Fruit fly (Drosophila melanogaster) whole organism, embryonic: ENCODE data around the gene Pisd.

Source experiments
- ATbp ChIP-seq: fragments of 200-800 bp; sonication (Bioruptor generic); optimal IDR thresholded peaks from 2 replicates; lab custom pipeline; 2017; ENCODE audit warnings: missing biosample characterization, mild to moderate bottlenecking, missing genetic modification characterization, missing genetic modification reagents
- Ada2b ChIP-seq: fragments of 200-800 bp; sonication (Bioruptor generic); IDR thresholded peaks from 2 replicates; pipeline ENCODE4 v1.3.6; 2022; ENCODE audit warnings: missing biosample characterization, missing genetic modification characterization
- Awh ChIP-seq: fragments of 200-800 bp; sonication (Bioruptor generic); IDR thresholded peaks from 2 replicates; pipeline ENCODE4, ENCODE4 v1.3.6; 2022; ENCODE audit warnings: missing biosample characterization, missing genetic modification characterization
- Blimp-1 ChIP-seq: fragments of 200-800 bp; sonication (Bioruptor generic); optimal IDR thresholded peaks from 3 replicates; lab custom pipeline; 2018; ENCODE audit warnings: missing biosample characterization, missing genetic modification characterization, mild to moderate bottlenecking, moderate library complexity, missing genetic modification reagents
- Bteb2 ChIP-seq: fragments of 200-800 bp; sonication (Bioruptor generic); optimal IDR thresholded peaks from 2 replicates; lab custom pipeline; 2016; ENCODE audit warnings: missing biosample characterization, missing genetic modification characterization
- CG10321 ChIP-seq: fragments of 200-800 bp; sonication (Bioruptor generic); IDR thresholded peaks from 2 replicates; pipeline ENCODE4 v1.3.6; 2022; ENCODE audit warnings: missing biosample characterization, missing genetic modification characterization
- CG11723 ChIP-seq: fragments of 200-800 bp; sonication (Bioruptor generic); optimal IDR thresholded peaks from 2 replicates; lab custom pipeline; 2017; ENCODE audit warnings: missing biosample characterization, mild to moderate bottlenecking, missing genetic modification characterization
- CG12299 ChIP-seq: fragments of 200-800 bp; sonication (Bioruptor generic); optimal IDR thresholded peaks from 2 replicates; lab custom pipeline; 2018; ENCODE audit warnings: missing biosample characterization, mild to moderate bottlenecking, missing genetic modification characterization
- CG12744 ChIP-seq: fragments of 200-800 bp; sonication (Bioruptor generic); optimal IDR thresholded peaks from 2 replicates; lab custom pipeline; 2016; ENCODE audit warnings: missing biosample characterization, missing genetic modification characterization
- CG15696 ChIP-seq: fragments of 200-800 bp; sonication (Bioruptor generic); optimal IDR thresholded peaks from 2 replicates; lab custom pipeline; 2019; ENCODE audit warnings: missing biosample characterization, mild to moderate bottlenecking, missing genetic modification characterization, moderate library complexity
- CG17568 ChIP-seq: fragments of 200-800 bp; sonication (Bioruptor generic); optimal IDR thresholded peaks from 2 replicates; lab custom pipeline; 2018; ENCODE audit warnings: missing biosample characterization, mild to moderate bottlenecking, missing genetic modification characterization, moderate library complexity
- CG1792 ChIP-seq: fragments of 200-800 bp; sonication (Bioruptor generic); optimal IDR thresholded peaks from 2 replicates; lab custom pipeline; 2016; ENCODE audit warnings: missing biosample characterization, missing genetic modification characterization
- CG18599 ChIP-seq: fragments of 200-800 bp; sonication (Bioruptor generic); optimal IDR thresholded peaks from 3 replicates; lab custom pipeline; 2017; ENCODE audit warnings: missing biosample characterization, missing genetic modification characterization, mild to moderate bottlenecking, moderate library complexity, missing genetic modification reagents
- CG2875 ChIP-seq: fragments of 200-800 bp; sonication (Bioruptor generic); optimal IDR thresholded peaks from 2 replicates; lab custom pipeline; 2017; ENCODE audit warnings: missing biosample characterization, mild to moderate bottlenecking, missing genetic modification characterization, missing genetic modification reagents
- CG4617 ChIP-seq: fragments of 200-800 bp; sonication (Bioruptor generic); optimal IDR thresholded peaks from 3 replicates; lab custom pipeline; 2016; ENCODE audit warnings: missing biosample characterization, missing genetic modification characterization, borderline replicate concordance
- CG4707 ChIP-seq: fragments of 200-800 bp; sonication (Bioruptor generic); optimal IDR thresholded peaks from 2 replicates; lab custom pipeline; 2018; ENCODE audit warnings: missing biosample characterization, mild to moderate bottlenecking, missing genetic modification characterization, moderate library complexity
- CG6791 ChIP-seq: fragments of 200-800 bp; sonication (Bioruptor generic); IDR thresholded peaks from 3 replicates; pipeline ENCODE4 v1.3.6; 2022; ENCODE audit warnings: missing biosample characterization, missing genetic modification characterization; ENCODE audit not compliant: partially characterized antibody
- CG8359 ChIP-seq: fragments of 200-800 bp; sonication (Bioruptor generic); optimal IDR thresholded peaks from 2 replicates; lab custom pipeline; 2017; ENCODE audit warnings: missing biosample characterization, mild to moderate bottlenecking, missing genetic modification characterization, borderline replicate concordance
- CG8388 ChIP-seq: fragments of 200-800 bp; sonication (Bioruptor generic); optimal IDR thresholded peaks from 2 replicates; lab custom pipeline; 2019; ENCODE audit warnings: missing biosample characterization, mild to moderate bottlenecking, missing genetic modification characterization, moderate library complexity
- CTCF ChIP-seq: fragments of 200-800 bp; sonication (Bioruptor generic); optimal IDR thresholded peaks from 2 replicates; lab custom pipeline; 2017; ENCODE audit warnings: missing biosample characterization, mild to moderate bottlenecking, missing genetic modification characterization, moderate library complexity
- Dfd ChIP-seq, 2 experiments: fragments of >200 bp; optimal IDR thresholded peaks; 2 replicates each; lab custom pipeline; 2017; ENCODE audit warnings: missing biosample characterization in 2 of 2, missing genetic modification characterization in 2 of 2
- Eip74EF ChIP-seq, 2 experiments: fragments of 200-800 bp in 1 of 2; fragments of >200 bp in 1 of 2; sonication (Bioruptor generic) in 1 of 2; optimal IDR thresholded peaks; 2 replicates each; lab custom pipeline; 2017 to 2019; ENCODE audit warnings: missing biosample characterization in 2 of 2, missing genetic modification characterization in 2 of 2, mild to moderate bottlenecking in 1 of 2, moderate library complexity in 1 of 2
- Ets97D ChIP-seq: fragments of 200-800 bp; sonication (Bioruptor generic); optimal IDR thresholded peaks from 3 replicates; lab custom pipeline; 2016; ENCODE audit warnings: missing biosample characterization, missing genetic modification characterization
- Fer1 ChIP-seq: fragments of 200-800 bp; sonication (Bioruptor generic); optimal IDR thresholded peaks from 2 replicates; lab custom pipeline; 2017; ENCODE audit warnings: missing biosample characterization, mild to moderate bottlenecking, missing genetic modification characterization
- Fer2 ChIP-seq: fragments of 200-800 bp; sonication (Bioruptor generic); optimal IDR thresholded peaks from 2 replicates; lab custom pipeline; 2018; ENCODE audit warnings: missing biosample characterization, mild to moderate bottlenecking, missing genetic modification characterization, moderate library complexity
- Hmx ChIP-seq: fragments of 200-800 bp; sonication (Bioruptor generic); optimal IDR thresholded peaks from 2 replicates; lab custom pipeline; 2016; ENCODE audit warnings: missing biosample characterization, missing genetic modification characterization
- Hr78 ChIP-seq, 2 experiments: fragments of 200-800 bp in 1 of 2; fragments of >200 bp in 1 of 2; sonication (Bioruptor generic) in 1 of 2; optimal IDR thresholded peaks; 2 replicates each; lab custom pipeline; 2017 to 2019; ENCODE audit warnings: missing biosample characterization in 2 of 2, missing genetic modification characterization in 2 of 2, mild to moderate bottlenecking in 1 of 2, moderate library complexity in 1 of 2
- Meics ChIP-seq: fragments of 200-800 bp; sonication (Bioruptor generic); optimal IDR thresholded peaks from 2 replicates; lab custom pipeline; 2017; ENCODE audit warnings: missing biosample characterization, mild to moderate bottlenecking, missing genetic modification characterization
- Neu2 ChIP-seq: fragments of 200-800 bp; sonication (Bioruptor generic); optimal IDR thresholded peaks from 3 replicates; lab custom pipeline; 2016; ENCODE audit warnings: missing biosample characterization, missing genetic modification characterization, borderline replicate concordance
- Side ChIP-seq: fragments of 200-800 bp; sonication (Bioruptor generic); optimal IDR thresholded peaks from 2 replicates; lab custom pipeline; 2016; ENCODE audit warnings: missing biosample characterization, missing genetic modification characterization
- Tbp ChIP-seq: fragments of >200 bp; optimal IDR thresholded peaks from 2 replicates; lab custom pipeline; 2018; ENCODE audit warnings: missing biosample characterization, missing genetic modification characterization
- YL-1 ChIP-seq: fragments of 200-800 bp; sonication (Bioruptor generic); optimal IDR thresholded peaks from 3 replicates; lab custom pipeline; 2017; ENCODE audit warnings: missing biosample characterization, mild to moderate bottlenecking, missing genetic modification characterization
- bcd ChIP-seq: fragments of 200-800 bp; sonication (Bioruptor generic); optimal IDR thresholded peaks from 2 replicates; lab custom pipeline; 2017; ENCODE audit warnings: missing biosample characterization, mild to moderate bottlenecking, missing genetic modification characterization
- bigmax ChIP-seq: fragments of 200-800 bp; sonication (Bioruptor generic); optimal IDR thresholded peaks from 2 replicates; lab custom pipeline; 2018; ENCODE audit warnings: missing biosample characterization, mild to moderate bottlenecking, missing genetic modification characterization
- ems ChIP-seq: fragments of 200-800 bp; sonication (Bioruptor generic); optimal IDR thresholded peaks from 3 replicates; lab custom pipeline; 2016; ENCODE audit warnings: missing biosample characterization, missing genetic modification characterization
- eyg ChIP-seq: fragments of 200-800 bp; sonication (Bioruptor generic); optimal IDR thresholded peaks from 3 replicates; lab custom pipeline; 2016; ENCODE audit warnings: missing biosample characterization, missing genetic modification characterization
- fd64A ChIP-seq: fragments of 200-800 bp; sonication (Bioruptor generic); optimal IDR thresholded peaks from 3 replicates; lab custom pipeline; 2018; ENCODE audit warnings: missing biosample characterization, mild to moderate bottlenecking, missing genetic modification characterization
- hkb ChIP-seq, 2 experiments: fragments of 200-800 bp in 1 of 2; fragments of >200 bp in 1 of 2; sonication (Bioruptor generic) in 1 of 2; IDR thresholded peaks in 1 of 2; optimal IDR thresholded peaks in 1 of 2; 2 replicates each; pipeline versions ENCODE4 v1.3.6 to Lab custom; 2017 to 2022; ENCODE audit warnings: missing biosample characterization in 1 of 2, missing genetic modification characterization in 1 of 2
- jigr1 ChIP-seq: fragments of 200-800 bp; sonication (Bioruptor generic); IDR thresholded peaks from 3 replicates; pipeline ENCODE4 v1.3.6; 2022; ENCODE audit warnings: missing biosample characterization, missing genetic modification characterization
- lilli ChIP-seq: fragments of 200-800 bp; sonication (Bioruptor generic); optimal IDR thresholded peaks from 3 replicates; lab custom pipeline; 2016; ENCODE audit warnings: missing biosample characterization, missing genetic modification characterization
- nerfin-2 ChIP-seq: fragments of 200-800 bp; sonication (Bioruptor generic); IDR thresholded peaks from 2 replicates; pipeline ENCODE4 v1.3.6; 2022; ENCODE audit warnings: missing biosample characterization, missing genetic modification characterization; ENCODE audit not compliant: partially characterized antibody
- peb ChIP-seq: fragments of 200-800 bp; sonication (Bioruptor generic); IDR thresholded peaks from 2 replicates; pipeline ENCODE4 v1.3.6; 2022; ENCODE audit warnings: missing biosample characterization, missing genetic modification characterization
- pita ChIP-seq: fragments of 200-800 bp; sonication (Bioruptor generic); optimal IDR thresholded peaks from 2 replicates; lab custom pipeline; 2017; ENCODE audit warnings: missing biosample characterization, mild to moderate bottlenecking, missing genetic modification characterization
- sd ChIP-seq: fragments of 200-800 bp; sonication (Bioruptor generic); optimal IDR thresholded peaks from 3 replicates; lab custom pipeline; 2018; ENCODE audit warnings: missing biosample characterization, mild to moderate bottlenecking, missing genetic modification characterization, moderate library complexity
- stwl ChIP-seq: fragments of 200-800 bp; sonication (Bioruptor generic); optimal IDR thresholded peaks from 3 replicates; lab custom pipeline; 2018; ENCODE audit warnings: missing biosample characterization, mild to moderate bottlenecking, missing genetic modification characterization, moderate library complexity
- tio ChIP-seq: fragments of 200-800 bp; sonication (Bioruptor generic); optimal IDR thresholded peaks from 2 replicates; lab custom pipeline; 2017; ENCODE audit warnings: missing biosample characterization, missing genetic modification characterization, inconsistent platforms
- trem ChIP-seq: fragments of 200-800 bp; optimal IDR thresholded peaks from 3 replicates; lab custom pipeline; 2019; ENCODE audit warnings: missing biosample characterization, mild to moderate bottlenecking, missing genetic modification characterization, moderate library complexity
- wdn ChIP-seq: fragments of 200-800 bp; sonication (Bioruptor generic); IDR thresholded peaks from 2 replicates; pipeline ENCODE4 v1.3.6; 2022; ENCODE audit warnings: missing biosample characterization, missing genetic modification characterization

The Pisd gene

DNA sequence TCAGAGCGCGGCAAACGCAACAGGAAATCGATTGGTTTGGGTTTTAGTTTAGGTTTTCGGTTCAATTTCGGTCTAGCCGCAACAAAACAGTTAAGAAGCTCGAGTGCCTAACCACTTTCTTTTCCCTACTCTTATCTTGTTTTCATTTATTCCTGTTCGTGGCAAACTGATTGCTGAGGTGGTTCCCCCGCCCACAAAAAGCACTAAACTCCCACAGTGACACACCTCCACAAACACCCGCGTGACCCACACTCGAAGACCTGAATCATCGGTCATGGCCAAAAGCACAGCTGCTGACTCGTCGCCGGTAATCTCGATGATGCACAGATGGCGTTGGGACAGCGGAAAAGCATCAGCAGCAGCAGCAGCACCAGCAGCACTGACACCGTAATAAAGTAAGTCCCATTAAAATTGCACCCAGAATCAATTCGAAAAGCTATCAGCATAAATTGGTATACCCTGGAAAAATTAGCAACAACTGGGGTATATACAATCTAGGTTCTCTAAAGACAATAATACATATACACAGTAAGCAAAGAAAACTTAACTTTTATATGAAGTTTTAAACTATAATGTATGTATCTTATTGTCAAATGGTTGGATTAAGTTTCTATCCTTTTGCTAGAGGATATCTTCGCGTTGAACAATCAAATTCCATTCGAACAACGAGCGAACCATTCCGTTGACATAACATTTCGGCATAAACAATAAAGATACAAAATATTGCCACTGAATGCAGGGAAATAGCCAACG, 24.7 kb upstream of the Pisd start (continued):
- TF ChIP-seq Neu2 (GFP tag; lab: Kevin White, UChicago), result no peak
- TF ChIP-seq Side (GFP tag; lab: Kevin White, UChicago), result no peak
- no peak for TF ChIP-seq CG10321 (GFP tag; lab: Robert Waterston, UW)
- TF ChIP-seq ATbp (GFP tag; lab: Kevin White, UChicago), result peak; percentile 7
- TF ChIP-seq trem (tag; lab: Kevin White, UChicago), result no peak
- no peak for TF ChIP-seq Hmx
- no peak for TF ChIP-seq hkb (optimal IDR thresholded peaks at IDR 0.05; lab: Kevin White, UChicago)
- TF ChIP-seq hkb (GFP tag; IDR thresholded peaks at IDR 0.05; lab: Robert Waterston, UW), result peak; percentile 42; the same call in 1 of the 2 replicates
- TF ChIP-seq CG4617, result no peak
- no peak for TF ChIP-seq CTCF (GFP tag; lab: Kevin White, UChicago)
- TF ChIP-seq stwl (tag; lab: Kevin White, UChicago), result no peak
- peak; percentile 6 for TF ChIP-seq tio (GFP tag; lab: Kevin White, UChicago)
- TF ChIP-seq nerfin-2 (GFP tag; lab: Robert Waterston, UW), result no peak
- TF ChIP-seq Hr78 (GFP tag; optimal IDR thresholded peaks at IDR 0.05; lab: Kevin White, UChicago), result peak in 1 of 2 experiments; percentile 59
- TF ChIP-seq eyg (GFP tag; lab: Kevin White, UChicago), result no peak
- no peak for TF ChIP-seq Blimp-1 (GFP tag; lab: Kevin White, UChicago)
- no peak for TF ChIP-seq fd64A
- no peak for TF ChIP-seq bigmax (GFP tag; lab: Kevin White, UChicago)
- TF ChIP-seq lilli (GFP tag; lab: Kevin White, UChicago), result peak; percentile 42
- TF ChIP-seq bcd (GFP tag; lab: Kevin White, UChicago), result no peak
- TF ChIP-seq CG17568 (GFP tag; lab: Kevin White, UChicago), result no peak
- no peak for TF ChIP-seq wdn (GFP tag; lab: Robert Waterston, UW)
- TF ChIP-seq peb (GFP tag; lab: Robert Waterston, UW), result no peak
- TF ChIP-seq Meics (GFP tag; lab: Kevin White, UChicago), result peak; percentile 9
- peak in 1 of 2 experiments; percentile 13 for TF ChIP-seq Eip74EF (GFP tag; optimal IDR thresholded peaks at IDR 0.05; lab: Kevin White, UChicago)
- TF ChIP-seq CG15696 (tag; lab: Kevin White, UChicago), result no peak
- no peak for TF ChIP-seq sd (tag; lab: Kevin White, UChicago)
- no peak for TF ChIP-seq jigr1 (GFP tag; lab: Robert Waterston, UW)
- no peak for TF ChIP-seq CG1792
- TF ChIP-seq CG12744 (GFP tag; lab: Kevin White, UChicago), result no peak
- no peak for TF ChIP-seq ems (GFP tag; lab: Kevin White, UChicago)
- TF ChIP-seq Bteb2, result no peak
- no peak for TF ChIP-seq CG8388 (GFP tag; lab: Kevin White, UChicago)
- no peak for TF ChIP-seq Fer1 (GFP tag; lab: Kevin White, UChicago)
- TF ChIP-seq CG11723 (GFP tag; lab: Kevin White, UChicago), result no peak
- no peak for TF ChIP-seq pita
- no peak for TF ChIP-seq Fer2 (tag; lab: Kevin White, UChicago)
- TF ChIP-seq YL-1 (GFP tag; lab: Kevin White, UChicago), result no peak
- no peak for TF ChIP-seq Dfd (GFP tag; optimal IDR thresholded peaks at IDR 0.05; lab: Kevin White, UChicago)
- no peak for TF ChIP-seq CG18599 (GFP tag; lab: Kevin White, UChicago)
- no peak for TF ChIP-seq CG8359 (GFP tag; lab: Kevin White, UChicago)
- TF ChIP-seq CG6791 (GFP tag; lab: Robert Waterston, UW), result no peak
- no peak for TF ChIP-seq CG2875 (GFP tag; lab: Kevin White, UChicago)
- TF ChIP-seq CG12299 (tag; lab: Kevin White, UChicago), result no peak
- no peak for TF ChIP-seq Ets97D (GFP tag; lab: Kevin White, UChicago)
- TF ChIP-seq Tbp (GFP tag; lab: Kevin White, UChicago), result no peak
- peak; percentile 41; the same call in 1 of the 2 replicates for TF ChIP-seq Awh (GFP tag; lab: Robert Waterston, UW)
- no peak for TF ChIP-seq CG4707
- TF ChIP-seq Ada2b (GFP tag; lab: Robert Waterston, UW), result peak; percentile 43; the same call in 1 of the 2 replicates
